Fruit fly (Drosophila melanogaster): ENCODE data around the gene CG14695.
A peak's percentile ranks its signal among the peaks of the same experiment; 100 is the strongest.

CG14695 gene

DNA sequence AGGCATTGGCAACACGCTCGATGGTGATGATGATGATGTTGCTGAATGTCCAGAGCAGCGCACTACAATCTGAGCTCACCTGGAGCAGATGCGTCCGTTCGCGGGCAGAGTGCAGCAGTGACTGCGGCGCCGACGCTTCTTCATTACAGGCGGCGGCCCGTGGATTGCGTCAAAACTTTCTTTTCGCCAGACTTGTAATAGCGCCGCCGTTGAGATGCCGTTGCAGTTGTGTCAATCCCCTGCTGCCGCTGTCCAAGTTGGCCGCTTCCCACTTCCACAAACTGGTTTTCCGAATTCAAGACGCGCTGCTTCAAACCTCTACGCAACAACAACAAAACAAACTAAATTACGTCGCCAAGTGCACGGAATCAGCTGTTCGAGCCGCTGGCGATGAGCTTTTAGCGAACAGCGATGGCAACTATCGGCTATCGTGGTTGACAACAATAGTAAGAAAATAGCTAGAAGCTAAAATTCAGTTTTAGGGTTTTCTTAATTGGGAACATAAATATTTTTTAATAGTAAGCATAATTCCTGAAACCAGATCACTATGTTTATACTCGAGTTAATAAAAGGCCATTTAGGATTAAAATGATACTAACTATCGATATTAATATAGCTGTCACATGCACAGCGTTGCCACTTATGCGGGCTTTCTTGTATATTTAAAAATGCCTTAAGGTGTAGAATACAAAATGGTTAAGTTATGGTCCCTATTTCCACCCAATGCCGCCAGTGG lies 2.9 kb upstream of the CG14695 start, which contains the start of gene Tpc1 (continued):
- TF ChIP-seq Hr39 (GFP tag; optimal IDR thresholded peaks at IDR 0.05), result peak; percentile 51
- TF ChIP-seq CG34406 (GFP tag; optimal IDR thresholded peaks at IDR 0.05), result no peak
- peak; percentile 42 for TF ChIP-seq Sox102F (GFP tag; optimal IDR thresholded peaks at IDR 0.05)
- no peak for TF ChIP-seq CG10669 (GFP tag; optimal IDR thresholded peaks at IDR 0.05)
- TF ChIP-seq Blimp-1 (GFP tag; optimal IDR thresholded peaks at IDR 0.05), result peak; percentile 95
- TF ChIP-seq fd59A (GFP tag; optimal IDR thresholded peaks at IDR 0.05), result no peak
- TF ChIP-seq fkh (GFP tag; optimal IDR thresholded peaks at IDR 0.05), result no peak
- peak; percentile 42 for TF ChIP-seq CG31627 (GFP tag; optimal IDR thresholded peaks at IDR 0.05)

DNA sequence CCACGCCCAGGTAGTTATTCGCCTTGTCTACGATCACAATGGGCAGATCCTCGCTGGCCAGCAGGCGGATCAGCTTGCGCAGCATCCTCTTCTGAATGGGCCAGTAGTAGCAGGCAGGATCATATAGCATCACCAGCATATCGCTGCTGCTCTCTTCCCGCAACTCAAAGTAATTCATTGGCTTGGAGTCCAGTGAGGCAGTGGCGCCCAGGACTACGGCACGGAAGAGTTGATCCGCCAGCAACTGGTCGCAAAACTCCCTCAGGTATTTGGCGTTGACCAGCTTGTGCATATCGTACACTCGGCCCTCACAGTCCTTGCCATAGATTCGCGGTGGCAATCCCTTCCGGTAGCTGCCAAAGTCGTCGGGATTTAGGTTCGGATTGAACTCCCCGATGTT lies 491 bp downstream of the CG14695 start:
- peak; percentile 52 for TF ChIP-seq svp (GFP tag)
- TF ChIP-seq Eip78C (GFP tag), result no peak
- no peak for TF ChIP-seq Gug (GFP tag; IDR thresholded peaks at IDR 0.05)

DNA sequence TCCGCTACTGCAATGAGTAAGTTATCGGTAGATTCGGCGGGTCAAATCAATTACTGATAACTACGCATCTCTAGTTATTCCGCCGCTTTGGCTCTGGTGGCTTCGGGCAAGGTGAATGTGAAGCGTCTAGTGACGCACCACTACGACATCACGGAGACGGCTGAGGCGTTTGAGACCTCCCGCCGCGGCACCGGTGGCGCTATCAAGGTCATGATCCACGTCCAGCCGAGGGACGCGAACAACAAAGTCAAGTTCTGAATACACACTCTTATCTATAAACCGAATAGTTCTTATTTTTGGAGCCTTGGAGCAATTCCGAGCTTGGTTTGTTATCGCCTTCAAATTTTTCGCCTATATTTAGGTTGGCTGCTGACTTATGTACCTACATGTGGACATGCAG lies 1.3 kb downstream of the CG14695 start:
- peak; percentile 43 for TF ChIP-seq svp (GFP tag)
- no peak for TF ChIP-seq CG32006 (GFP tag; optimal IDR thresholded peaks at IDR 0.05)
- TF ChIP-seq Hr38 (GFP tag; optimal IDR thresholded peaks at IDR 0.05), result no peak
- peak; percentile 17 for TF ChIP-seq fkh (GFP tag; optimal IDR thresholded peaks at IDR 0.05)

DNA sequence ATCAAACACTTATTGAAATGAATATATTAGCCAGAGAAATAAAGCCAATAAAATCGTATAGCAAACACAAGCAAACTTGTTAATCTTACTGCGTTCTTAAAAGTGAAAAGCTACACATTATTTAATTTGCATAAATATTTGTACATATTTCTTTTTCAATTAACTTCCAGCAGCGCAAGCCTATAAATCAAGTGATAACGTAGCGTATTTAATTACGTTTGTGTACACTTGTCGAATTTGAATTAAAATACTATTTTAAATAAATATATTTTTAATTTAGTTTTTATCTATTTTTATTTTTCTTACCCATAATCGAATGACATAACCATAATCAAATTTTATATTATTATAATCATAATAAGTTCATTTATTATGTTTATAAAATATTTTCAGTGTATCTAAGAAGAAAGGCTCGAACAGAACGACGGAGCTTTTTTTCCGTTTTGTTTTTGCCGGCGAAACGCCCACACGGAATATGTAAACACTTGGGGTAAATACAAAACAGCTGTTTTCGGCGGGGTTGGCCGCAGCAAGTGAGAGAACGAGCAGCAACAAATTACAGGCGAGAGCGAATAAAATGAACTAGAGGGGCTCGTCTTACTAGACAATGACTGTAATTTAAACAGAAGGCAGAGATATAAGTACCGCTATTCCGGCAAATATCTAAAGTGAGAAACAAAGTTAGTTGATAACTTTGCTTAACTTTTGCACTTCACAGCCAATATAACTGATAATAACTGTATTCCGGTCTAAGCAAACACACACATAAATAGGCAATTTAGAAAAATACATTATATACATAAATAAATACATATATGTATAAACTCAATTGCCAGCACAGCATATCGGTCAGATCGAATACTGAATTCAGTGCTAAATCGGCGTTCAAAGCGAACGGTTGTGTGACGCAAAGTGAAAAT lies 3.3 kb downstream of the CG14695 start, which contains the start of gene Sodh2:
Gene Sodh2, plus strand, starts transcription at position 870 of the 920 bp plus-strand sequence.
- TF ChIP-seq CG6808 (GFP tag; optimal IDR thresholded peaks at IDR 0.05) (peak; percentile 45), Sox14 (GFP tag; optimal IDR thresholded peaks at IDR 0.05) (peak; percentile 50), topi (GFP tag; optimal IDR thresholded peaks at IDR 0.05) (peak; percentile 46), CG10669 (GFP tag; optimal IDR thresholded peaks at IDR 0.05) (peak; percentile 50), lz (GFP tag; optimal IDR thresholded peaks at IDR 0.05) (peak; percentile 53), Eip75B (GFP tag; optimal IDR thresholded peaks at IDR 0.05) (no peak), Ets96B (tag; optimal IDR thresholded peaks at IDR 0.05) (peak; percentile 58), Hr39 (GFP tag; optimal IDR thresholded peaks at IDR 0.05) (peak; percentile 5), Ets21C (GFP tag; optimal IDR thresholded peaks at IDR 0.05) (peak; percentile 1), Gug (GFP tag; IDR thresholded peaks at IDR 0.05) (peak; percentile 53; the same call in 1 of the 2 replicates), fkh (GFP tag; optimal IDR thresholded peaks at IDR 0.05) (peak; percentile 97), CG34406 (GFP tag; optimal IDR thresholded peaks at IDR 0.05) (peak; percentile 67), CG11902 (GFP tag; optimal IDR thresholded peaks at IDR 0.05) (no peak), fd59A (GFP tag; optimal IDR thresholded peaks at IDR 0.05) (no peak), Eip93F (GFP tag; optimal IDR thresholded peaks at IDR 0.05) (peak; percentile 50), CG8632 (GFP tag; optimal IDR thresholded peaks at IDR 0.05) (peak; percentile 73), Blimp-1 (GFP tag; optimal IDR thresholded peaks at IDR 0.05) (peak; percentile 48), Smox (GFP tag; optimal IDR thresholded peaks at IDR 0.05) (peak; percentile 42), Hr4 (GFP tag; optimal IDR thresholded peaks at IDR 0.05) (peak; percentile 72), Sox15 (GFP tag; optimal IDR thresholded peaks at IDR 0.05) (no peak), CG8119 (GFP tag; IDR thresholded peaks at IDR 0.05) (peak; percentile 76), net (GFP tag; optimal IDR thresholded peaks at IDR 0.05) (peak; percentile 56), achi (GFP tag; optimal IDR thresholded peaks at IDR 0.05) (peak; percentile 68), CG15336 (GFP tag; IDR thresholded peaks at IDR 0.05) (peak; percentile 86), dsx (GFP tag; optimal IDR thresholded peaks at IDR 0.05; ENCODE audit: poor library complexity, severe bottlenecking) (peak; percentile 70), cyc (GFP tag; optimal IDR thresholded peaks at IDR 0.05) (peak; percentile 16), CG9139 (GFP tag; optimal IDR thresholded peaks at IDR 0.05) (peak; percentile 42), CG31627 (GFP tag; optimal IDR thresholded peaks at IDR 0.05) (peak; percentile 7), vri (GFP tag; optimal IDR thresholded peaks at IDR 0.05) (peak; percentile 78), CG10631 (GFP tag; optimal IDR thresholded peaks at IDR 0.05) (peak; percentile 12), pdm3 (GFP tag; optimal IDR thresholded peaks at IDR 0.05) (peak; percentile 53), CG6163 (GFP tag; IDR thresholded peaks at IDR 0.05) (peak; percentile 66), esn (GFP tag; optimal IDR thresholded peaks at IDR 0.05) (peak; percentile 77), CG8319 (GFP tag; optimal IDR thresholded peaks at IDR 0.05) (no peak), spab (GFP tag; optimal IDR thresholded peaks at IDR 0.05) (peak; percentile 35), CG11762 (GFP tag; optimal IDR thresholded peaks at IDR 0.05; ENCODE audit: insufficient read depth) (peak; percentile 11)
